Worm (Caenorhabditis elegans): ENCODE results near the gene H39E23.2.

H39E23.2 gene

DNA sequence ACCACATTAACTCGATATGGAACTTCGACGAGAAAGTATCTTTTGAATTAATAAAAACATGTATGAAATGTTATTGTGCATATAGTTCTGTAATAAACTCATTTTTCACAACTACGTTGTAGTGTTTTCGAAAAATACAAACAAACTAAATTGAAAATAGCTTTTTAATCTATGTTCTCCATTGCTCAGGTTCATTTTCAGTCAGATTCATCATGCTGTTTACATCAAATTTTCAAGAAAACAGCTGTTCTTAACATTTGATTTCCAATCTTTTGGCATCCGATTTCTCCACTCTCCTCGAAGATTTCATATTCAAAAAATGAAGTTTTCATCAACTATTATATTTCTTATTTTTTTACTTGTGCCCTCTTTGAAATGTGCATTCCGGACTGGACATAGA is at the start of gene H39E23.2:
Gene H39E23.2 (plus strand): TSS at position 301 of the 400 bp plus-strand sequence.
- no peak for TF ChIP-seq W03F9.2 (tag; optimal IDR thresholded peaks at IDR 0.05)
- no peak for TF ChIP-seq dao-5 (tag; optimal IDR thresholded peaks at IDR 0.05)
- TF ChIP-seq him-1 (tag; optimal IDR thresholded peaks at IDR 0.05), result no peak

DNA sequence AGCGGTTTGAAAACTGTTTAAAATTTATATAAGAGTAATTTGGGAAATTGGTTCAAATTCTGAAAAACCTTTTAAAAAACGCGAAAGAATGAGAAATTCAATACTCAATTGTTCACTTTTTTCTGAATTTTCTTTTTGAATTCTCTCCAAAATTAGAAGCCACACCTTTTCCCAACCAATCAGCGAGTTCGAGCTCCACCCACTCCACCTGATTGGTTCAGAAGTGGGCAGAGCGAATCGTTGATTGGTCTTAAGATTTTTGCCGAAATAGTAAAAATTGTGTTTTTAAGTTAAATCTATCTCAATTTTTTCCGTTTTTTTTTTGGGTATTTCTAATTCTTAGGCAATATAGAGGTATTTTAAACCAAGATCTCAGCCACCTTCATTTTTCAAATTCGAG is 46.2 kb upstream of the H39E23.2 start:
- no peak for TF ChIP-seq dao-5 (tag; optimal IDR thresholded peaks at IDR 0.05)
- TF ChIP-seq W03F9.2 (tag; optimal IDR thresholded peaks at IDR 0.05), result no peak
- TF ChIP-seq him-1 (tag; optimal IDR thresholded peaks at IDR 0.05), result no peak

DNA sequence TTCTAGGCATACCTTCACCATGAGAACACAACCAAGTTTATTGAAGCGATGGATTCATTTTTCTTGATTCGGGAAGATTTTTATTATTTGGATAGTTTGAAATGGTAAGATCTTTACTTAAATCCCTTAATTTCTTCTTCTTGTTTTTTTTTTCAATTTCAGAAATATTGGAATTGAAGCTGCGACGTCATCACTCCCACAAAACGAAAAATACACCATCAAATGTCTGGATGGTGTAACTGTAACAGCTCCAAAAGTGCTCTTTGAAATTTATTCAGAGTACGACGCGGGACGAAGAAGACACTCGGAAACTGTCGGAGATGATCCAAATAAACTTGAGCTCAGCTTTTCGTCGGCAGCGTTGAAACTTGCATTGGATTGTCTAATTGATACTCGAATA is 45.7 kb upstream of the H39E23.2 start, which contains the start of gene D1086.21:
Gene D1086.21 (plus strand): TSS at position 301 of the 400 bp plus-strand sequence.
- no peak for TF ChIP-seq dao-5 (tag; optimal IDR thresholded peaks at IDR 0.05)
- TF ChIP-seq him-1 (tag; optimal IDR thresholded peaks at IDR 0.05), result no peak
- no peak for TF ChIP-seq W03F9.2 (tag; optimal IDR thresholded peaks at IDR 0.05)

DNA sequence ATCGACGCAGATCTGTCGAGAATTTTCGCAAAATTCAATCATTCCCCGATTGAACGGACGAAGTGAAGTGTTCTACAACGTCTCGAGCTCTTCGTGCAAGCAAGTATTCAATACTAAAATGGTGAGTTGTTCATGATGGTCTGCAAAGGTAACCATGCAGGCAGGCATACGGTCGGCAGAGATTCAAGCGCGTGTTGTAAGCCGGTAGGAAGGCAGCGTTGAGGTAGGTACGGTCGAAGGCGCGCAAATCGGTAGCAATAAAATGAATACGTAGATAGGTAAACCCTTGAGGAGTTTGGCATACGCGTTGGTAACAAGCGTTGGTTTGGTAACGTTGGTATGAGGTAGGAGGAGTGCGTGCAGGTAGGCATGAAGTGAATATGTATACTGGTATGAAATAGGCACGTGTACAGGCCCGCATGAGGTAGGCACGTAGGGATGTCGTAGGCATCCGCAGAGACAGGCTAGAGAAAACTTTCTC is 42.3 kb upstream of the H39E23.2 start, which contains the start of gene D1086.17:
Gene D1086.17 (plus strand): TSS at position 51 of the 481 bp plus-strand sequence.
- TF ChIP-seq dao-5 (tag; optimal IDR thresholded peaks at IDR 0.05) (no peak), W03F9.2 (tag; optimal IDR thresholded peaks at IDR 0.05) (no peak)

DNA sequence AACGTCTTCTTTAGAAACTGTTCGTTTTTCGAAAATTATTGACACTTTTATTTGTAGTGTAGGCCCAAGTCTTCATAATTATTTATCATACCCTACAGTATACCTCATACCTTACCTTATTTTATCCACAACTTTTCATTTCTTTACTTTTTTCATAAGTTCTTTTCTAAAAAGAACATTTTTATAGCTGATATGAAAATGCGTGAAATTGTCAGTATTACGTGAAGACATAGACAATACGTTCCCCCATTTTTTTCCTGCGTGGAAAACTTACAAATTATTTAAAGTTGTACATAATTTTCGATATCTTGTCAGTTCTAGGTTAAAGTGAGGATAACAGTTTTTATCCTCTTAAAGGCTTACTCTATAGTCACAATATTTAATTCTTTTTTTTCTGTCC is 40.2 kb upstream of the H39E23.2 start:
- TF ChIP-seq him-1 (tag; optimal IDR thresholded peaks at IDR 0.05), result no peak
- TF ChIP-seq dao-5 (tag; optimal IDR thresholded peaks at IDR 0.05), result no peak
- TF ChIP-seq W03F9.2 (tag; optimal IDR thresholded peaks at IDR 0.05), result no peak

DNA sequence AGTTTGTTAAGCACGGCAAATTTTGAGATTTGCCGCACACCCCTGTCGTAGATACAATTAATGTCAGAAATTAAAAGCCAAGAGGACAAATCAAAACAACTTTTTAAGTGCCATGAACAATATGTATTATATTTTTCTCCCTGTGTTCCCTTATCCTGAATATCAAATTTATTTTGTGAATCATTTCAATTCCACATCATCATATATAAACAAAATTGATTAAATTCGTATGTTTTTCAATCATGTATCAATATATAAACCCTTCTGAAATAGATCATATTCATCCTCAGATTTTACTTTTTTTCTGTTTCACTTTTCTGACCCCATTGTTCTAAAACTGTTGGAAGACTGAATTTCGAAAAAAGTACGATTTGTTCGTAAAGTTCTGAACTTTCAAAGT is 36.0 kb upstream of the H39E23.2 start, which contains the start of gene D1086.11:
Gene D1086.11 (plus strand): TSS at position 301 of the 400 bp plus-strand sequence.
- no peak for TF ChIP-seq dao-5 (tag; optimal IDR thresholded peaks at IDR 0.05)
- no peak for TF ChIP-seq him-1 (tag; optimal IDR thresholded peaks at IDR 0.05)
- TF ChIP-seq W03F9.2 (tag; optimal IDR thresholded peaks at IDR 0.05), result no peak

DNA sequence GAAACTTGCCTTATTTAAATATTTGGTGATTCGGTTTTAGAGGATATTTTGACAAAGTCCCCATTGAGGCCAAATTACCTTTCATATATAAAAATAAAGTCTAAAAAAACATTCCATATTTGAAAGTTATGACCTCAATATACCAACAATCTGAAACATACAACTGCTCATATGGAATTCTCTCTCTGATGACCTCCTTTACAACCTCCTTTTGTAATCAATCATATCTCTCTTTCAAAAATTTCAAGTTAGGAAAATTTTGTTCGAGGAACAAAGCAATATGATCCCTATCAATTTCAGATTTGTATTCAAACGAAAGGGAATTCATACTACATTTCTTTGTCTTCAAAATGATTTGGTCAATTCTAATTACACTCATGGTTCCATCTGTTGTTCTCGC is 30.6 kb upstream of the H39E23.2 start, which contains the start of gene D1086.6:
Gene D1086.6 (plus strand): TSS at position 301 of the 400 bp plus-strand sequence.
- TF ChIP-seq him-1 (tag; optimal IDR thresholded peaks at IDR 0.05) (no peak), W03F9.2 (tag; optimal IDR thresholded peaks at IDR 0.05) (no peak), dao-5 (tag; optimal IDR thresholded peaks at IDR 0.05) (no peak)

DNA sequence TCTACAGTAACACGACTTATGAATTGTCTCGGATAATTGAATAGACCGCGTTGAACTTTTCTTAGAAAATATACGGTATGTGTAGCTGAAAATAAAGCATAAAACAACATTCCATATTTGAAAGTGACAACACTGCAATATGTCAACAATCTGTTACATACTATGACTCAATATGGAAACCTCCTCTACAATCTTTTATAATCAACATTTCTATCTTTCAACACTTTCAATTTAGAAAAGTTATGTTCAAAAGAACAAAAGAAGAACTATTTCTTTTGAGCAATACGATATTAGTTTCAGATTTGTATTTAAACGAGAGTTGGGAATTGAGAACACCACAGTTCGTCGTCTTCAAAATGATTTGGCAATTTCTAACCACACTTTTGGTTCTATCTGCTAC is 27.7 kb upstream of the H39E23.2 start, which contains the start of gene D1086.10:
Gene D1086.10 (plus strand): TSS at position 301 of the 400 bp plus-strand sequence.
- TF ChIP-seq W03F9.2 (tag; optimal IDR thresholded peaks at IDR 0.05) (no peak), him-1 (tag; optimal IDR thresholded peaks at IDR 0.05) (no peak)

DNA sequence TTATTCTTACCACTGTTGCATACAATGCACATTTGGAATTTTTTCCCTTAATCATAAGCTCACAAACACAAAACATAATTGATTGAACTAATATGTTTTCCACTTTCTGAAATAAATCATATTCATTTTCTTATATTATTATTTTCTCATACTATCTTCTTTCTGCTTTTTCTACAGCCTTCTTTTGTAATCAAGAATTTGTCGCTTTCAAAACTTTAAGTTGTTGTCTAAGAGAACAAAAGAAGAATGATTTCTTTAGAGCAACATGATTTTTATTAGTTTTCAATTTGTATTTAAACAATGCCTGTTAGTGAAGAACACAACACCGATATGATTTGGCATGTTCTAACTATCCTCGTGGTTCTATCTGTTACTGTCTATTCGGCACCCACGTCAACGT is 26.2 kb upstream of the H39E23.2 start, which contains the start of gene D1086.7:
Gene D1086.7 (plus strand): TSS at position 301 of the 400 bp plus-strand sequence.
- TF ChIP-seq dao-5 (tag; optimal IDR thresholded peaks at IDR 0.05) (no peak), him-1 (tag; optimal IDR thresholded peaks at IDR 0.05) (no peak), W03F9.2 (tag; optimal IDR thresholded peaks at IDR 0.05) (no peak)

DNA sequence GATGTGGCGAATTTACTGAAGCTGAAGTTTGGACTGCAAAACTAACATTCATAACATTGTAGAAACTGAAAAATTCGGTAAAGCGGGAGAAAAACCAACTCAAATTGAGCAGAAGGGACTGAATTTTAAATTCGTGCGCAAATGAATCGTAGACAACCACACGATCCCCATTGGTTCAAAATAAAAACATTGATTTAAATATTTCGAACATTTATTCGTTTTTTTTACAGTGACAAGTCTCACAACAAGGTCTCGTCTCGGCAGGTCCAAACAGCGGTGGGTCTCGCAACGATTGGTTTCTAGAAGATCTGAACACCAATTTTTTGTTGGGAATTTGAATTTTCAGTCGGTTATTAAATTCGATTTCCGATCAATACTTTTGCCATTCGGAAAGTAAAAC is 24.6 kb upstream of the H39E23.2 start, which contains the start of gene D1086.18:
Gene D1086.18 (plus strand): TSS at position 301 of the 400 bp plus-strand sequence.
- no peak for TF ChIP-seq dao-5 (tag; optimal IDR thresholded peaks at IDR 0.05)
- TF ChIP-seq W03F9.2 (tag; optimal IDR thresholded peaks at IDR 0.05), result no peak
- TF ChIP-seq him-1 (tag; optimal IDR thresholded peaks at IDR 0.05), result no peak

DNA sequence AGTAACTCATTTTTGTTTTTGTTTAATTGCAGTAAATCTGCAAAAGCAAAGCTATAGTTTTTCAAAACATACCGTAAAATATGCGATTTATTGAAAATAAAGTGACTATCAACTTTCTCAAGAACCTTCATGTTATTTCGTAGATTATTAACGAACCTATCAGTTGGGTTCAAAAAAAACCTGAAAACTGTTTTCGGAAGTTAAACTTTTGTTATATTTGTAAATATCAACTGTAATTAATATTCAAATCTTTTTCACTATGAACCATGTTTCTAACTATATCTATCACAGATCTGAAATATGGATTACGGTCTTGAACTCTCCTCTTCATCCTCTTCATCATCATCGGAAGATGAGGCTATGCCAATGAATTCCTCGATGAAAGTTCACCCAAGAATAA is 22.1 kb upstream of the H39E23.2 start, which contains the start of gene D1086.19:
Gene D1086.19 (plus strand): TSS at position 301 of the 400 bp plus-strand sequence.
- no peak for TF ChIP-seq dao-5 (tag; optimal IDR thresholded peaks at IDR 0.05)
- no peak for TF ChIP-seq W03F9.2 (tag; optimal IDR thresholded peaks at IDR 0.05)
- TF ChIP-seq him-1 (tag; optimal IDR thresholded peaks at IDR 0.05), result no peak

DNA sequence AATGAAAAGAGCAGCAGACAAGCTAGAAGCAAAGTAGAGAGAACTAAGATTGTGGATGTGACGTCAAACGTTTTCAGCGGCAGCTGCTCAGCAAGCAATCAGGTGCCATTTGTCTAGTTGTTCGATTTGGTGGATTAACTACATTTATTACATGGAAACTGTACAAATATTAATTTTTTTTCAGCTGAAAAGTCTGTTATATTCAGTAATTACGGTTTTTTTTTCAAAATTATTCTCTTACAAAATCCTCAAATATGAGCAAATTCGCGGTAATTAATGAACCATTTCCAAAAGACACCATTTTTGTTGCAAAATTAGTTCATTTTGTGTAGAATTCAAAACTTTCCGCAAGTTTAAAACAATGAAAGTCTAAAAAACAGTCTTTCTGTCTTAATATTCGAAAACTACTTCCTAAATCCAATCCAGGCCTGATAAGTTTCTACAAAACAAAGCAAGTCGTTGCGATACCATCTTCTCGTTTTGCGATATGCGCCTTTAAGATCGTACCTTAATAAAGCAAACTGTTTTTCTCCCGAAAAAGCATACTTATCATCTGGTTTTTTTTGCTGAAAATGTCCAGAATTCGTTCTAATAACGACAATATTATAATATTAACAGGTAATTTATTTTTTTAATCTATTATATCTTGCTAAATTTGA is 19.7 kb upstream of the H39E23.2 start, which contains the start of the genes D1086.5 and him-5:
Gene D1086.5 (minus strand): TSS at position 51 of the 659 bp plus-strand sequence.
Gene him-5 (plus strand): TSS at position 118 of the 659 bp plus-strand sequence.
- TF ChIP-seq him-1 (tag; optimal IDR thresholded peaks at IDR 0.05), result no peak
- TF ChIP-seq dao-5 (tag; optimal IDR thresholded peaks at IDR 0.05), result no peak
- no peak for TF ChIP-seq W03F9.2 (tag; optimal IDR thresholded peaks at IDR 0.05)

DNA sequence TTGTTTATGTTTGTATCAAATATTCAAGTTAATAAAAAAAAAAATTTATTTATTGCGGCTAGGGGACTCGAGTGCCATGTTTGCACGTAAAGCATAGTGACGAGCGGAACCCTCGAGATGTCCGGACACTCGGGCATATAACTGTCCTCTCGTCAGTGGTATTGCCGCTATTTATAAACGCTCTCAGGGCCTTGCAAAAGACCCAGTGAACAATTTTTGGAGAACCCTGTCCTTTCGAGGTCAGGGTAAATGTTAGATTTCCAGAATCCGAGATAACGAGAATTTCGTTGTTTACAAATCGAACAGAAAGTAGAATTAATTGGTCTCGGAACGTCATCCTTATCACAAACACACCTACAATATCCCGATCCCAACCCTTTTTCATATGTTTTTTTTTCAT is 17.7 kb upstream of the H39E23.2 start, which contains the start of gene D1086.3:
Gene D1086.3 (plus strand): TSS at position 390 of the 400 bp plus-strand sequence.
- TF ChIP-seq dao-5 (tag; optimal IDR thresholded peaks at IDR 0.05), result no peak
- no peak for TF ChIP-seq W03F9.2 (tag; optimal IDR thresholded peaks at IDR 0.05)
- no peak for TF ChIP-seq him-1 (tag; optimal IDR thresholded peaks at IDR 0.05)

DNA sequence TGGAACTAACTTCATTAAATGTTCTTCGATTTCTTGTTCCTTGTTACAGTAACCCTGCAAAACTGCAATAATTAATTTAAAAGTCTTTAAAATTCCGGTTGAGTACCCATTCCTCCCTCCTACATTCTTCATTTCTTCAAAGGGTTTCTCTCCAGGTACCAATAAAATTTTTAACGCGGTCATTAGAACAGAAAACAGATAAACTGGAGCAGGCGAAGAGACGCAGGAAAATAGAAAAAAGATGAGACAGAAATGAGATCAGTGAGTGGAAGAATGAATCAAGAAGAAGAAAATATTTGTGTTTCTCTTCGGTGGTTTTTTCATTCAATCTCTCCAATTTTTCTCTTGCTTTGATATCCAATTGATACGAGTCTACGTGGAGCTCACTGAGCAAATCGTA is 16.3 kb upstream of the H39E23.2 start, which contains the start of gene D1086.8:
Gene D1086.8 (plus strand): TSS at position 301 of the 400 bp plus-strand sequence.
- TF ChIP-seq him-1 (tag; optimal IDR thresholded peaks at IDR 0.05), result no peak
- TF ChIP-seq W03F9.2 (tag; optimal IDR thresholded peaks at IDR 0.05), result no peak
- no peak for TF ChIP-seq dao-5 (tag; optimal IDR thresholded peaks at IDR 0.05)
